Fruit fly (Drosophila melanogaster) whole organism: ENCODE results near the gene CG11786.

Source experiments
- CG8478 ChIP-seq: fragments of >200 bp; optimal IDR thresholded peaks from 2 replicates; lab custom pipeline; 2018; ENCODE audit warnings: inconsistent platforms
- Dll ChIP-seq: fragments of >200 bp; optimal IDR thresholded peaks from 2 replicates; lab custom pipeline; 2017
- EcR ChIP-seq, 2 experiments: fragments of >200 bp; optimal IDR thresholded peaks; 2 replicates each; lab custom pipeline; 2017; ENCODE audit warnings: missing biosample characterization in 2 of 2, missing genetic modification characterization in 2 of 2, missing genetic modification reagents in 2 of 2
- pan ChIP-seq: fragments of >200 bp; optimal IDR thresholded peaks from 2 replicates; lab custom pipeline; 2017
- psq ChIP-seq: fragments of >200 bp; optimal IDR thresholded peaks from 2 replicates; lab custom pipeline; 2017
- usp ChIP-seq: fragments of >200 bp; optimal IDR thresholded peaks from 2 replicates; lab custom pipeline; 2017; ENCODE audit warnings: missing biosample characterization, missing genetic modification characterization, mixed read lengths

Gene CG11786

DNA sequence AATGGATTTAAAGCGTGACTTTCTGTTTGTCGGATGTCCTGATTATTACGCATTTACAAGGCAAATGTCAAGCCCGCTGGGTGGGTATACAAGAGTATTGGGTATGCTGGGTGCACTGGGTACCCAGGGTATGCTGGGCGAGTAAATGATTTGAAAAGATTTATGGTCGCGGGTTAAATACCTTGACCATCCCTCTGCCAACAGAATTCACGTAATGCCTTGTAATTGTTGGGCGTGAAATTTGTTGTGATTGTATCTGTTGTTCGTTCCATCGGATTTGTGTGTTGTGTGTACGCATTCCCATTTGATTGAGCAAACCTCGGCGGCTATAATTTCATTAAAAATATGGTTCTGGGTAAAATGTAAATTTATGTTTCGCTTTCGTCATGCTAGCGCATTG lies 32.5 kb downstream of the CG11786 start:
- TF ChIP-seq Dll (lab: Kevin White, UChicago) (no peak), CG8478 (lab: Kevin White, UChicago) (no peak), EcR (GFP tag; optimal IDR thresholded peaks at IDR 0.05; lab: Kevin White, UChicago) (no peak), pan (lab: Kevin White, UChicago) (no peak), usp (GFP tag; lab: Kevin White, UChicago) (no peak), psq (lab: Kevin White, UChicago) (no peak)

DNA sequence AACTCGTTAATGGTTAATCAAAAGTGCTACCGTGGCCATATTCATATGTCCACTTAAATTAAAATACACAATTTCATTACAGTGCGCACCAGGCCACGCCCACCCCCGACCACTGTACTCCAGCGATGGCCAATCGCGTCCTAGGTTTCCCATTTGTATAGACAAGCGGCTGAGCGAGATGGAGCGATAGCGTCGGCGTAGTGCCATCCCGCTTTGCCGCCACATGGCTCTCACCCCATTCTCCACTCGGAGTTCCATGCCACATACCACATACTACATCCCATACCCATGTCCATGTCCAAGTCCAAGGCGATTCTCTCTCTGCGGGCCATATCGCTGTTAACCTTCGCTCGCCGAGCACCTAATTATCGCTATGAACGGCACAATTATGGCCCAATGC lies 34.3 kb downstream of the CG11786 start:
- no peak for TF ChIP-seq psq (lab: Kevin White, UChicago)
- no peak for TF ChIP-seq pan (lab: Kevin White, UChicago)
- TF ChIP-seq Dll (lab: Kevin White, UChicago) = no peak
- TF ChIP-seq CG8478 (lab: Kevin White, UChicago) = peak; percentile 54
- no peak for TF ChIP-seq usp (GFP tag; lab: Kevin White, UChicago)

DNA sequence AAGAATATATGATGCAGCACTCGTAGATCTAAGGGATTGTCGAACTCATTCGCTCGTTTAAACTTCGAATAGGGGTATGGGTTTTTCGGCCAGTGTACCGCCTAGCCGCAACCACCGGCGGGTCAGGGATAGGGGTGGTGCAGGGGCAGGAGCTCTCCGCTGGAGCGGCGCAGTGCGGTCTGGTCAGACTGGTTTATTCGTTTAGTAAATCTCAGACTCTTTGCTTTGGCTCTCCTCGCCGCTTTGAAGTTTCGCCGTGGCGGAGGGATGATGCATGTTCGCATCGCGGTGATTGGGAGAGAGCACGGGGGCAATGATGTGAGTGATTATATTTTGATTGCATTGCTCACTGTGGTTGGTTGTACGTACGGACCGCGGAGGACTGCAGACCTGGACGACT lies 36.2 kb downstream of the CG11786 start, which contains the start of gene fd96Ca:
TSS of gene fd96Ca (plus strand) at position 337 of the 400 bp plus-strand sequence.
- TF ChIP-seq Dll (lab: Kevin White, UChicago) = peak; percentile 82
- no peak for TF ChIP-seq psq (lab: Kevin White, UChicago)

DNA sequence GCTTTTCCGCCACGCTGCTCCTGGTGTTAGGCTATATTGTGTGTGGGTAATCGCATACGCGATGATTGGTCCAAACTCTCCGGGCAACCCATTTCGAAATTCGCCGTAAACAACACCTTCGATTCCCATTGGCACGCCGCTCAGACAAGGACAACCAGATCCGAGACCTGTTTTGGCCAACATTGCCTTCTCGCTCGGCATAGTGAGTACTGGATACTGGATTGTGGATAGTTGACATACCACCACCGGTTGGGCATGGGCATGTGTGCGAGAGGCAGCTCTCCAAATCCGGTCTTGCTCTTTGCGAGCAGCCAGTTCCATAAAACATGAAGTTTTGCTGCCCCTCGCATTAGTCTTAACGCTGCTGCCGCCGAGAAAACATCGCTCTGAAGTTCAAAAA lies 48.5 kb downstream of the CG11786 start, which contains the start of gene fd96Cb:
TSS of gene fd96Cb (plus strand) at position 374 of the 400 bp plus-strand sequence.
- no peak for TF ChIP-seq pan (lab: Kevin White, UChicago)
- TF ChIP-seq psq (lab: Kevin White, UChicago) = no peak
- TF ChIP-seq CG8478 (lab: Kevin White, UChicago) = peak; percentile 38
- TF ChIP-seq usp (GFP tag; lab: Kevin White, UChicago) = no peak
- no peak for TF ChIP-seq EcR (GFP tag; optimal IDR thresholded peaks at IDR 0.05; lab: Kevin White, UChicago)
- no peak for TF ChIP-seq Dll (lab: Kevin White, UChicago)
